Worm (Caenorhabditis elegans): ENCODE data around the gene Y38E10A.8.

Y38E10A.8 gene

DNA sequence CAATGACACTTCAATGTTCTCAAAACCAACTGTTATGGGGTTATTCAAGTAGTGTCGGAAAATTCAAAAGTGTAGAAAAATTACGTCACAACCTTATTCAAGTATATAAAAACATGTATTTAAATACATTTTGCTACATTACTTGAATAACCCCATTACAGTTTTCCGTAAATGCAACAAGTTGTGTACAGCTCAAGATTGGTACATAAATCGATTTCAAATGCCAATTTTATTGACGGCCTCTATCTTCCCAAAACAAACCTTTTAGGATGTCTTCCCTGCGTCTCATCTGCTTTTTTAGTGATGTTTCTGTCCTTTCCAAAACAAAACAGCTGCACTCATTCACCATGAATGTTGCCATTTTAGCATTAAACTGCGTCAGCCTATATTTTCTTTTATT lies 22.4 kb downstream of the Y38E10A.8 start, which contains the start of gene Y38E10A.28:
TSS of gene Y38E10A.28 (plus strand) at position 301 of the 400 bp plus-strand sequence.
- TF ChIP-seq peb-1 (tag; optimal IDR thresholded peaks at IDR 0.05) = no peak
- TF ChIP-seq nhr-10 (tag; optimal IDR thresholded peaks at IDR 0.05) = no peak
- TF ChIP-seq unc-39 (tag; optimal IDR thresholded peaks at IDR 0.05) = no peak
- no peak for TF ChIP-seq egl-27 (tag; optimal IDR thresholded peaks at IDR 0.05)
- TF ChIP-seq mdl-1 (tag; optimal IDR thresholded peaks at IDR 0.05) = no peak
- no peak for TF ChIP-seq sma-9 (GFP tag; optimal IDR thresholded peaks at IDR 0.05)
- TF ChIP-seq sma-9 (tag; optimal IDR thresholded peaks at IDR 0.05) = no peak
- TF ChIP-seq unc-62 (GFP tag; optimal IDR thresholded peaks at IDR 0.05) = no peak
- no peak for TF ChIP-seq sma-3 (GFP tag; optimal IDR thresholded peaks at IDR 0.05)
- no peak for TF ChIP-seq nhr-25 (tag; optimal IDR thresholded peaks at IDR 0.05)
- TF ChIP-seq ceh-82 (tag; optimal IDR thresholded peaks at IDR 0.05) = no peak
- no peak for TF ChIP-seq ztf-11 (tag; optimal IDR thresholded peaks at IDR 0.05)
- TF ChIP-seq alr-1 (tag; optimal IDR thresholded peaks at IDR 0.05) = no peak
- TF ChIP-seq R02D3.7 (tag; optimal IDR thresholded peaks at IDR 0.05) = no peak
- no peak for TF ChIP-seq dmd-4 (tag; optimal IDR thresholded peaks at IDR 0.05)
- no peak for TF ChIP-seq mab-5 (tag; optimal IDR thresholded peaks at IDR 0.05)
- TF ChIP-seq gmeb-1 (tag; optimal IDR thresholded peaks at IDR 0.05) = no peak
- TF ChIP-seq elt-3 (tag; optimal IDR thresholded peaks at IDR 0.05) = no peak

DNA sequence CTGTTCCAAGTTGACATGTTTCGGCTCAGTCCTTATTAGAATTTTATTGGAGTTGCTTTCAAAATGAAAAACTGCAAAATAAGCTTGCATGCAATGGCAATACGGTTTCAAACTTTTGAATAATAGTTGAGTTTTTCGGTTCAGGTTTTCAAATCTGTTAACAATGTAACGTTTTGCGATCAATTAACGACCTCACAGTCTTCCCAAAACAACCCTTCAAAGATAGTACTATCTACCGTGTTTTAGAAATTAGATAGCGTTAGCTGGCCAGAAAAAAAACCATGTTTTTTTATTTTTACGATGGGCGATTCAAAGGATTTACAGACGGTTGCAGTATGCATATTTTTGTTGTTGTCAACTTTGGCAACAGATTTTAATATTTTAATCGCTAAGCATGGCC lies 23.9 kb downstream of the Y38E10A.8 start, which contains the start of gene Y38E10A.34:
TSS of gene Y38E10A.34 (plus strand) at position 301 of the 400 bp plus-strand sequence.
- TF ChIP-seq nhr-25 (tag; optimal IDR thresholded peaks at IDR 0.05) (no peak), lsy-2 (tag; optimal IDR thresholded peaks at IDR 0.05) (no peak), unc-39 (tag; optimal IDR thresholded peaks at IDR 0.05) (no peak), nhr-12 (tag; optimal IDR thresholded peaks at IDR 0.05) (no peak), Y55F3AM.14 (GFP tag; optimal IDR thresholded peaks at IDR 0.05) (no peak), mdl-1 (tag; optimal IDR thresholded peaks at IDR 0.05) (no peak), ZK546.5 (tag; optimal IDR thresholded peaks at IDR 0.05) (no peak), mbf-1 (tag; optimal IDR thresholded peaks at IDR 0.05) (no peak), lin-13 (GFP tag; optimal IDR thresholded peaks at IDR 0.05) (no peak), unc-55 (GFP tag; optimal IDR thresholded peaks at IDR 0.05) (no peak), ceh-82 (tag; optimal IDR thresholded peaks at IDR 0.05) (no peak), zag-1 (tag; optimal IDR thresholded peaks at IDR 0.05) (no peak), gmeb-1 (tag; optimal IDR thresholded peaks at IDR 0.05) (no peak), ama-1 (optimal IDR thresholded peaks at IDR 0.05) (no peak), alr-1 (tag; optimal IDR thresholded peaks at IDR 0.05) (no peak), nhr-10 (tag; optimal IDR thresholded peaks at IDR 0.05) (no peak), elt-1 (tag; optimal IDR thresholded peaks at IDR 0.05) (no peak), mab-5 (tag; optimal IDR thresholded peaks at IDR 0.05) (no peak)

DNA sequence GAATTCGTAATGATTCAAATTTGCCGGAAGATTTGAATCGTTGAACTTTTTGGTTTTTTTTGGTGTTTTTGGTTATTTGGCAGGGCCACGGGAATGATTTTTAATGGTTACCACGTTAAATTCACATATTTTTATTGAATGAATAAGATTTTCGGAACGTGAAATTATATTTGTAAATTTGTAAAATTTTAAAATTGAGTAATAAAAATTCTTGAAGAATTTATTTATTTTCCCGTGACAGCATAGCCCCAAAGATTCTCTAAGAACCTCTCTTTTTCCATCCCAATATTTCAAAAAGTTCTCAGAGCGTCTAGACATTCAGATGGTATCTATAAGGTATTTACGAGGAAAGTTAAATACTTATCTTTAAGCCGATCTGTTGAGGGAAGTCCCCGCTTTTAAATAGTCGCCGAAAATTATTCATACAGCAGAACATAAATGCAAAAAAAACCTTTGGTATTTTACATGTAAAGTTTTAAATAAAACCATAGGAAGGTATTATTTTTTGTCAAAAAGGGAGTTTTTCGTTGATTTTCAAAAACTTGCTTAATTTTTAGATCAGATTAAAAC lies 27.8 kb downstream of the Y38E10A.8 start, which contains the start of gene Y38E10A.17:
TSS of gene Y38E10A.17 (minus strand) at position 51 of the 570 bp plus-strand sequence.
- no peak for TF ChIP-seq mdl-1 (tag; optimal IDR thresholded peaks at IDR 0.05)
- TF ChIP-seq sma-9 (GFP tag; optimal IDR thresholded peaks at IDR 0.05) = peak; percentile 44
- no peak for TF ChIP-seq sma-9 (tag; optimal IDR thresholded peaks at IDR 0.05)

DNA sequence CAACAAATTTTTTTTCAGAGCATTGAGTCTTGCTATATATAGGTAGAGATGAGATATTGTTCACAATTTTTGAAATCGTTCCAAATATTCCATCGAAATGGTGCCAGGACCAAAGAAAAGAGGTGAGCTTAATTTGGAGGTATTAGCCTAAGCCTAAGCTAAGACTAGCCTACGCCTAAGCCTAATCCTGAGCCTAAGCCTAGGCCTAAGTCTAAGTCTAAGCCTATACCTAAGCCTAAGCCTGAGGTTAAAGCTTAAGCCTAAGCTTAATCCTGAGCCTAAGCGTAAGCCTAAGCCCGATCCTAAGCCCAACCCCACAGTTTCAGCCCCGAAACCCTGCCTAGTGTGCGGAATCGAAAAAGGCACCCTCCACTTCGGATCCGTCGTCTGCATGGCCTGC lies 29.6 kb downstream of the Y38E10A.8 start, which contains the start of gene nhr-234:
TSS of gene nhr-234 (plus strand) at position 77 of the 400 bp plus-strand sequence.
- no peak for TF ChIP-seq Y55F3AM.14 (GFP tag; optimal IDR thresholded peaks at IDR 0.05)
- no peak for TF ChIP-seq nhr-10 (tag; optimal IDR thresholded peaks at IDR 0.05)
- TF ChIP-seq ceh-16 (tag; optimal IDR thresholded peaks at IDR 0.05) = no peak

DNA sequence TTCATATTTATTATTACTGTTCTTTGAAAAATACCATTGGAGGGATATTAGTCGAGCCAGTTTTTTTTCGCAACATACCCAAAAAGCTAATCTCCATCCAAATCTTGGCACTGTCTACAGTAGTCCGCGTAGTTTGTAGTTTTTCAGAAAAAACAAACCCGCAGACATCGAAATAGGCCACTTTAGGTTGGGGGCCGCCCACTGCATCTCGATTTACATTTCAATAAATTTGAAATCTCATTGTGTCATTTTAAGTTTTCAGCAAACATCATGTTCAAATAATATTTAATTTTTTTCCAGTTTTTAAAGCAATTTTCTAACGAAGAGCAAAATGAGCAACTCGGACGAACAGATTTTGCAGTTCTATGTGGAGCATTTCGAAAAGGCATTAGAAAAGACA lies 33.4 kb downstream of the Y38E10A.8 start, which contains the start of gene nhr-235:
TSS of gene nhr-235 (plus strand) at position 301 of the 400 bp plus-strand sequence.
- TF ChIP-seq nhr-12 (tag; optimal IDR thresholded peaks at IDR 0.05) = no peak
- no peak for TF ChIP-seq elt-3 (tag; optimal IDR thresholded peaks at IDR 0.05)

DNA sequence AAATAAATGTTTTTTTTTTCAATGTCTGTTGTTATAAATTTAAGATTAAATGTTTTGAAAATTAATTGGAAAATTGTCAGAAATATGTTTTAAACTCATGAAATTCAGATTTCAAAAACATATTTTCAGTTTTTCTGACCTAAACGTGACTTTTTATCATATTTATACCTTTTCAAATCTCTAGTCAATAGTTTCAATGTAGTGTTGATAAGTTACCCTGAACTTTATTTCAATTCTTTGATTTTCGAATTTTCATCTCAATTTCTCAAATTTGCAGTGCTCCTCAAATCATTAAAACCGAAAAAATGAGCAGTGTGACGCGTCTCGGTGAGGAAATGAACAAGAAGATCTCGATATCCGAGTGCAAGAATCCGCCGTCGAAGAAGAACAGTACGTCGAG lies 47.4 kb downstream of the Y38E10A.8 start, which contains the start of gene rgs-4:
TSS of gene rgs-4 (plus strand) at position 301 of the 400 bp plus-strand sequence.
- TF ChIP-seq lin-11 (tag; optimal IDR thresholded peaks at IDR 0.05) (no peak), unc-55 (GFP tag; optimal IDR thresholded peaks at IDR 0.05) (no peak), elt-1 (tag; optimal IDR thresholded peaks at IDR 0.05) (no peak), mbf-1 (tag; optimal IDR thresholded peaks at IDR 0.05) (no peak), unc-39 (tag; optimal IDR thresholded peaks at IDR 0.05) (no peak), sem-4 (tag; optimal IDR thresholded peaks at IDR 0.05) (no peak), gmeb-1 (tag; optimal IDR thresholded peaks at IDR 0.05) (no peak), peb-1 (tag; optimal IDR thresholded peaks at IDR 0.05) (no peak), aly-2 (tag; optimal IDR thresholded peaks at IDR 0.05) (no peak), F13H6.1 (tag; optimal IDR thresholded peaks at IDR 0.05) (no peak), ztf-1 (GFP tag; conservative IDR thresholded peaks at IDR 0.05) (no peak), nhr-23 (tag; optimal IDR thresholded peaks at IDR 0.05) (no peak), lin-39 (tag; optimal IDR thresholded peaks at IDR 0.05) (no peak), Y55F3AM.14 (GFP tag; optimal IDR thresholded peaks at IDR 0.05) (no peak), lin-13 (GFP tag; optimal IDR thresholded peaks at IDR 0.05) (no peak), egl-27 (tag; optimal IDR thresholded peaks at IDR 0.05) (no peak), fos-1 (tag; optimal IDR thresholded peaks at IDR 0.05) (no peak), lsy-2 (tag; optimal IDR thresholded peaks at IDR 0.05) (no peak)

Measured in whole organism, L2 larva.